Worm (Caenorhabditis elegans): ENCODE measurements around the gene F10D2.8.
A peak's percentile ranks its signal among the peaks of the same experiment; 100 is the strongest.

The F10D2.8 gene

ce11 chrV:7196498-7196966 is 46.0 kb upstream of the F10D2.8 start, which contains the start of gene F09G2.2 (continued):
- peak; percentile 97 for TF ChIP-seq lin-13 (tag; optimal IDR thresholded peaks at IDR 0.05)

- TF ChIP-seq flh-1 (GFP tag; optimal IDR thresholded peaks at IDR 0.05) (no peak), mab-5 (tag; optimal IDR thresholded peaks at IDR 0.05) (no peak), mls-2 (tag; optimal IDR thresholded peaks at IDR 0.05) (no peak), elt-3 (tag; optimal IDR thresholded peaks at IDR 0.05) (no peak), nhr-28 (tag; optimal IDR thresholded peaks at IDR 0.05) (no peak), unc-39 (tag; optimal IDR thresholded peaks at IDR 0.05) (no peak), cnd-1 (tag; optimal IDR thresholded peaks at IDR 0.05) (no peak), ztf-11 (tag; optimal IDR thresholded peaks at IDR 0.05) (no peak), ceh-39 (tag; optimal IDR thresholded peaks at IDR 0.05) (no peak), blmp-1 (tag; optimal IDR thresholded peaks at IDR 0.05) (no peak), snpc-4 (tag; optimal IDR thresholded peaks at IDR 0.05) (no peak), unc-62 (GFP tag; optimal IDR thresholded peaks at IDR 0.05) (no peak), drap-1 (GFP tag; optimal IDR thresholded peaks at IDR 0.05) (no peak), zip-8 (tag; optimal IDR thresholded peaks at IDR 0.05) (no peak), tbx-8 (GFP tag; optimal IDR thresholded peaks at IDR 0.05) (no peak), lin-13 (tag; optimal IDR thresholded peaks at IDR 0.05) (no peak), sem-2 (GFP tag; optimal IDR thresholded peaks at IDR 0.05) (no peak), unc-120 (tag; optimal IDR thresholded peaks at IDR 0.05; ENCODE audit: poor library complexity, severe bottlenecking) (no peak), hlh-1 (tag; optimal IDR thresholded peaks at IDR 0.05) (no peak), pha-4 (tag; optimal IDR thresholded peaks at IDR 0.05) (no peak)
Measured at ce11 chrV:7196037-7196436, 45.5 kb upstream of the F10D2.8 start, which contains the start of gene attf-2. Gene attf-2 (minus strand): TSS chrV:7196137.

ce11 chrV:7194818-7195217 is 44.3 kb upstream of the F10D2.8 start:
- no peak for TF ChIP-seq nhr-76 (tag; optimal IDR thresholded peaks at IDR 0.05)
- TF ChIP-seq zip-8 (tag; optimal IDR thresholded peaks at IDR 0.05) = no peak
- TF ChIP-seq mls-2 (tag; optimal IDR thresholded peaks at IDR 0.05) = no peak
- TF ChIP-seq M03D4.4 (tag; optimal IDR thresholded peaks at IDR 0.05) = no peak

- TF ChIP-seq sem-2 (GFP tag; optimal IDR thresholded peaks at IDR 0.05) = no peak
- no peak for TF ChIP-seq mab-5 (tag; optimal IDR thresholded peaks at IDR 0.05)
- no peak for TF ChIP-seq nhr-12 (tag; optimal IDR thresholded peaks at IDR 0.05)
- TF ChIP-seq cnd-1 (tag; optimal IDR thresholded peaks at IDR 0.05) = no peak
- TF ChIP-seq nhr-2 (tag; optimal IDR thresholded peaks at IDR 0.05) = no peak
- TF ChIP-seq mls-2 (tag; optimal IDR thresholded peaks at IDR 0.05) = no peak
- TF ChIP-seq tbx-8 (GFP tag; optimal IDR thresholded peaks at IDR 0.05) = no peak
- no peak for TF ChIP-seq ceh-39 (tag; optimal IDR thresholded peaks at IDR 0.05)
- no peak for TF ChIP-seq snpc-4 (tag; optimal IDR thresholded peaks at IDR 0.05)
- TF ChIP-seq unc-39 (tag; optimal IDR thresholded peaks at IDR 0.05) = no peak
- TF ChIP-seq nhr-28 (tag; optimal IDR thresholded peaks at IDR 0.05) = no peak
- no peak for TF ChIP-seq drap-1 (GFP tag; optimal IDR thresholded peaks at IDR 0.05)
- no peak for TF ChIP-seq zip-8 (tag; optimal IDR thresholded peaks at IDR 0.05)
- no peak for TF ChIP-seq nhr-237 (tag; optimal IDR thresholded peaks at IDR 0.05)
- TF ChIP-seq elt-3 (tag; optimal IDR thresholded peaks at IDR 0.05) = no peak
- TF ChIP-seq ham-2 (GFP tag; optimal IDR thresholded peaks at IDR 0.05) = no peak
- TF ChIP-seq ztf-11 (tag; optimal IDR thresholded peaks at IDR 0.05) = no peak
- no peak for TF ChIP-seq ceh-83 (GFP tag; optimal IDR thresholded peaks at IDR 0.05)
Measured at ce11 chrV:7193562-7193961, 43.0 kb upstream of the F10D2.8 start, which contains the start of gene F09G2.8. Gene F09G2.8 (minus strand): TSS chrV:7193662.

ce11 chrV:7187295-7187694 is 36.8 kb upstream of the F10D2.8 start:
- TF ChIP-seq nhr-76 (tag; optimal IDR thresholded peaks at IDR 0.05) (no peak), elt-1 (tag; optimal IDR thresholded peaks at IDR 0.05; ENCODE audit: borderline replicate concordance, insufficient read depth) (no peak), ham-2 (GFP tag; optimal IDR thresholded peaks at IDR 0.05) (no peak), unc-120 (tag; optimal IDR thresholded peaks at IDR 0.05; ENCODE audit: poor library complexity, severe bottlenecking) (no peak), flh-1 (GFP tag; optimal IDR thresholded peaks at IDR 0.05) (no peak), tbx-8 (GFP tag; optimal IDR thresholded peaks at IDR 0.05) (no peak), drap-1 (GFP tag; optimal IDR thresholded peaks at IDR 0.05) (no peak), mep-1 (tag; optimal IDR thresholded peaks at IDR 0.05) (no peak), zip-8 (tag; optimal IDR thresholded peaks at IDR 0.05) (no peak), ceh-43 (GFP tag; optimal IDR thresholded peaks at IDR 0.05) (no peak), unc-62 (GFP tag; optimal IDR thresholded peaks at IDR 0.05) (no peak), nhr-12 (tag; optimal IDR thresholded peaks at IDR 0.05) (no peak), ztf-11 (tag; optimal IDR thresholded peaks at IDR 0.05) (no peak), nhr-28 (tag; optimal IDR thresholded peaks at IDR 0.05) (no peak), elt-3 (tag; optimal IDR thresholded peaks at IDR 0.05) (no peak), sptf-1 (tag; optimal IDR thresholded peaks at IDR 0.05) (no peak), lin-13 (tag; optimal IDR thresholded peaks at IDR 0.05) (no peak)

Measured in whole organism, mixed stage, embryonic.